Worm (Caenorhabditis elegans) whole organism, early embryonic: ENCODE measurements around the gene srh-119.

Experiments used
- ama-1 ChIP-seq: fragments of 150-350 bp; optimal IDR thresholded peaks from 2 replicates; lab custom pipeline; 2014
- ceh-13 ChIP-seq: fragments of 200-800 bp; sonication (Bioruptor generic); optimal IDR thresholded peaks from 2 replicates; lab custom pipeline; 2018; ENCODE audit warnings: mild to moderate bottlenecking, missing genetic modification characterization, missing compliant biosample characterization
- ceh-36 ChIP-seq: sonication (generic microtip); optimal IDR thresholded peaks from 2 replicates; lab custom pipeline; 2016; ENCODE audit warnings: missing genetic modification characterization, inconsistent platforms, missing compliant biosample characterization
- ets-7 ChIP-seq: sonication (generic microtip); optimal IDR thresholded peaks from 2 replicates; lab custom pipeline; 2016; ENCODE audit warnings: missing genotype, missing genetic modification characterization, missing compliant biosample characterization
- flt-1 ChIP-seq: fragments of 200-800 bp; sonication (Bioruptor generic); IDR thresholded peaks from 2 replicates; pipeline ENCODE4 v1.3.6; 2022; ENCODE audit warnings: missing genetic modification characterization, missing compliant biosample characterization
- hmbx-1 ChIP-seq: sonication (generic microtip); optimal IDR thresholded peaks from 2 replicates; lab custom pipeline; 2016; ENCODE audit warnings: mild to moderate bottlenecking, missing genetic modification characterization, missing compliant biosample characterization
- hmg-4 ChIP-seq: fragments of 200-800 bp; sonication (Bioruptor generic); optimal IDR thresholded peaks from 2 replicates; lab custom pipeline; 2018; ENCODE audit warnings: mild to moderate bottlenecking, missing genetic modification characterization, missing compliant biosample characterization
- hnd-1 ChIP-seq: sonication (generic microtip); optimal IDR thresholded peaks from 2 replicates; lab custom pipeline; 2016; ENCODE audit warnings: missing genetic modification characterization, missing compliant biosample characterization
- pes-1 ChIP-seq: fragments of 200-800 bp; sonication (Bioruptor generic); IDR thresholded peaks from 2 replicates; pipeline ENCODE4 v1.3.6; 2022; ENCODE audit warnings: missing genetic modification reagents, missing genetic modification characterization, missing compliant biosample characterization
- scrt-1 ChIP-seq: fragments of 200-800 bp; sonication (Bioruptor generic); IDR thresholded peaks from 2 replicates; pipeline ENCODE4 v1.3.6; 2022; ENCODE audit warnings: missing genetic modification characterization, missing compliant biosample characterization
- tbx-11 ChIP-seq: fragments of 200-800 bp; sonication (Bioruptor generic); IDR thresholded peaks from 2 replicates; pipeline ENCODE4 v1.3.6; 2022; ENCODE audit warnings: missing genetic modification characterization, missing compliant biosample characterization
- tbx-37 ChIP-seq: fragments of 200-800 bp; sonication (Bioruptor generic); conservative IDR thresholded peaks from 2 replicates; pipeline ENCODE4 v1.3.6; 2022; ENCODE audit warnings: missing genetic modification reagents, missing genetic modification characterization, missing compliant biosample characterization
- tra-4 ChIP-seq: sonication (generic microtip); optimal IDR thresholded peaks from 2 replicates; lab custom pipeline; 2017; ENCODE audit warnings: missing genetic modification characterization, missing compliant biosample characterization

DNA sequence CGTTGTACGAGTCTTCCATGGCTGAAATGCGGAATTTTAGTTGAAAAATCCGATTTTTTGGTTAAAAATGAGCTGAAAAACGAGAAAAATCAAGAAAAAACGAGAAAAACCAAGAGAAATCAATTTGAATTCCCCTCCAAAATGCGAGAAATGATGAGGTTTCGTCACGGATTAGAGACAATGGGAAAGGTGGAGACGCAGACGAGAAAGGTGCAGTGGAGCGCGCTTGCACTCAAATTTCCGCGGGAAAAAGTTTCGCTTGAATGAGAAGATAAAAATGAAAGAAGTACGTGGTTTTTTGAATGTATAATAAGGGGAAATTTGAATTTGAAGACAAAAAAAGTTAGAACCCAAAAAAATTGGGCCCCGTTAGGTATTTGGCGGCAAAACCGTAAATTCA, 6.6 kb upstream of the srh-119 start, which contains the start of gene efl-1:
- no peak for TF ChIP-seq tra-4 (tag; lab: Kevin White, UChicago)
- TF ChIP-seq scrt-1: no peak
- TF ChIP-seq ama-1 (lab: Kevin White, UChicago): no peak
- no peak for TF ChIP-seq hnd-1 (tag; lab: Kevin White, UChicago)
- TF ChIP-seq hmg-4: no peak
- TF ChIP-seq ets-7 (tag; lab: Kevin White, UChicago): no peak
- TF ChIP-seq flt-1: no peak
- no peak for TF ChIP-seq tbx-11 (GFP tag; lab: Robert Waterston, UW)
- no peak for TF ChIP-seq hmbx-1 (tag; lab: Kevin White, UChicago)
- no peak for TF ChIP-seq tbx-37 (GFP tag; lab: Robert Waterston, UW)
- TF ChIP-seq ceh-13 (GFP tag; lab: Kevin White, UChicago): no peak
- no peak for TF ChIP-seq ceh-36 (tag; lab: Kevin White, UChicago)
- no peak for TF ChIP-seq pes-1 (GFP tag; lab: Robert Waterston, UW)
